Worm (Caenorhabditis elegans): ENCODE data around the gene pxn-2.

Gene pxn-2

DNA sequence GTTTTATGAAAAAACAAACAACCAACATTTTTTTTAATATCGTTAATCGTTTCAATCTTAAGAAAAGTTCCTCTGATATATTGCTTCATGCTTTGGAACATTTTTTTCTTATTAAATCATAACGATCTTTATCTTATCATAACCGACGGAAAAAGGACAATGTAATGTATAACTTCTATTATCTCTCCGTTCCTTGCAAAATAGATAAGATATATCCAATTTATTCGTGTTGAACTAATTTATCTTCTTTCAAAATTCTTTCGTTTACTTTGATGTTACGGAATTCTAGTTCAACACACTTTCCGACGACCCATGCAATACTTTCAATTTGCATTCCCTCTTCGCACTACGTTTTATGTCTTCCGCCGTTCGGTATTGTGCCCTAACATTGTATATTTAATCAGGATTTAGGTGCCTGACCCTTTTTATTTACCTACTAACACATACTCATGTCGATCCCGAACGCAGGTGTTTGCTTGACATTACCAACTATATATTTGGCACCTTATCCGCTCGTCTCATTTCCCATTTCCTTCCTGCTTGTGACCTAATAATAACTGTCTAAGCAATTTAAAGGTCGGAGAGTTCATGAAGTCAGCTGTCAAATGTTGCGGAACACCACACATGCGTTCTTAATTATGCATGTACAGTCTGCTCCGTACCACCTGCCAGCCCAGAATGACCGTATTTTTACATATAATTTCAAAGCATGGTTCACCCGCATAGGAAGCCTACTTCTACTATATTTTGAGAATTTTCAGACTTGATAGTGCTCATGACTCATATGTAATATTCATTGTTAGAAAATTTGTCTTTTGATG lies 12.5 kb upstream of the pxn-2 start:
- TF ChIP-seq W03F9.2 (tag; optimal IDR thresholded peaks at IDR 0.05) (no peak), dao-5 (tag; optimal IDR thresholded peaks at IDR 0.05) (no peak), him-1 (tag; optimal IDR thresholded peaks at IDR 0.05) (no peak)

DNA sequence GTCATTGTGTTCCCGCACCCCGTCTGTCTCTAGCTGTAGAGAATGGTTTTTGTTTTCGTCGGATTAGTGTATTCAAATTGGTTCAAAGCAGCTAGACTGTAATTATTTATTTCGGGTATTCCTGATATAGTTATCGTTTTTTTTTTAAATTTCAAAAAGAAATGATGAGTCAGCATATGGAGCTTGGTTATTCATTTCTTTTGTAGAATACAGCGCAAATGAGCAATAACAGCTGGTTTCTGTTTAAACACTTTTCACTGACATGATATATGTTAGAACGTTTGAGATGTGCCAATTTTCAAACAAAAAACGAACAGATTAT lies 11.7 kb upstream of the pxn-2 start:
- TF ChIP-seq W03F9.2 (tag; optimal IDR thresholded peaks at IDR 0.05) = no peak
- no peak for TF ChIP-seq dao-5 (tag; optimal IDR thresholded peaks at IDR 0.05)
- no peak for TF ChIP-seq him-1 (tag; optimal IDR thresholded peaks at IDR 0.05)

- TF ChIP-seq him-1 (tag; optimal IDR thresholded peaks at IDR 0.05) (no peak), dao-5 (tag; optimal IDR thresholded peaks at IDR 0.05) (no peak), W03F9.2 (tag; optimal IDR thresholded peaks at IDR 0.05) (no peak)
These were observed 11.2 kb upstream of the pxn-2 start for ce11 chrX:10990159-10990854.

DNA sequence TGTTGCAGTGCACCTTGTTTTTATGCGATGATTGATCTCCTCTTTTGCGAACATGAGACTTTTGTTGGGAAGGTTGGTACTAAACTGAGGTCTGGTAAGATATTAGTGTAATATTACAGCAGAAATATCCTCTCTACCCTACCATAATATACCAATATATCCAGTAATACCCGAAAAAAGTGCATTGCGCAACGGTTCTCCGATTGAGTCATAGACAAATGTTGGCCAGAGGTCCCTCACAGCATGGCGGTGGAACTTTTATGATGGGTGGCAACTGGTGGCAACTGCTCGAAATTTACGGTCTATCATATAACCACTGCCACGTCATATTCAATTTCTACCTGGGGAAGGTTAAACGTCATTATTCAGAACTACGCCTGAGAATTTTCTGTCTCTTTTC lies 10.2 kb upstream of the pxn-2 start:
- TF ChIP-seq dao-5 (tag; optimal IDR thresholded peaks at IDR 0.05) (no peak), W03F9.2 (tag; optimal IDR thresholded peaks at IDR 0.05) (no peak), him-1 (tag; optimal IDR thresholded peaks at IDR 0.05) (no peak)

DNA sequence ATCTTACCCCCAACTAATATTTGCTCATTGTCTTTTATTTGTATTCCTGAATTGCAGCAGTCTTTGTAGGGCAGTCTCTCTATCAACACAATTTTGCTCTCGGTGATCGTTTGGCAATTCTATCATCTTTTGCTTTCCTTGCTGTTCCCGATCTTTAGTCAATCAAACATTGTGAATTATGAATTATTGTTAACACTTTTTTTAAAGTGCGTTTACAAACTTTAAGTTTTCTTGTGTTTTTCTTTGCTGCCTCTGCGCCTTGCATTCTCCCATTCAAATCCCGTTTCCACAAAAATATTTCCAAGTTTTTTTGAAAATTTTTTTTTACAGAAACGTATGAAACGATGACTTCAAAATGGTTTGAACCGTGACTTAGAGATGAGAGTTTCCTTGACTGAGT lies 3.0 kb upstream of the pxn-2 start, which contains the start of gene ver-4:
TSS of gene ver-4 (plus strand) at position 301 of the 400 bp plus-strand sequence.
- no peak for TF ChIP-seq W03F9.2 (tag; optimal IDR thresholded peaks at IDR 0.05)
- TF ChIP-seq him-1 (tag; optimal IDR thresholded peaks at IDR 0.05) = no peak
- TF ChIP-seq dao-5 (tag; optimal IDR thresholded peaks at IDR 0.05) = no peak

- TF ChIP-seq W03F9.2 (tag; optimal IDR thresholded peaks at IDR 0.05) (no peak), him-1 (tag; optimal IDR thresholded peaks at IDR 0.05) (no peak), dao-5 (tag; optimal IDR thresholded peaks at IDR 0.05) (no peak)
These were observed 2.3 kb upstream of the pxn-2 start for ce11 chrX:10981374-10981773.

DNA sequence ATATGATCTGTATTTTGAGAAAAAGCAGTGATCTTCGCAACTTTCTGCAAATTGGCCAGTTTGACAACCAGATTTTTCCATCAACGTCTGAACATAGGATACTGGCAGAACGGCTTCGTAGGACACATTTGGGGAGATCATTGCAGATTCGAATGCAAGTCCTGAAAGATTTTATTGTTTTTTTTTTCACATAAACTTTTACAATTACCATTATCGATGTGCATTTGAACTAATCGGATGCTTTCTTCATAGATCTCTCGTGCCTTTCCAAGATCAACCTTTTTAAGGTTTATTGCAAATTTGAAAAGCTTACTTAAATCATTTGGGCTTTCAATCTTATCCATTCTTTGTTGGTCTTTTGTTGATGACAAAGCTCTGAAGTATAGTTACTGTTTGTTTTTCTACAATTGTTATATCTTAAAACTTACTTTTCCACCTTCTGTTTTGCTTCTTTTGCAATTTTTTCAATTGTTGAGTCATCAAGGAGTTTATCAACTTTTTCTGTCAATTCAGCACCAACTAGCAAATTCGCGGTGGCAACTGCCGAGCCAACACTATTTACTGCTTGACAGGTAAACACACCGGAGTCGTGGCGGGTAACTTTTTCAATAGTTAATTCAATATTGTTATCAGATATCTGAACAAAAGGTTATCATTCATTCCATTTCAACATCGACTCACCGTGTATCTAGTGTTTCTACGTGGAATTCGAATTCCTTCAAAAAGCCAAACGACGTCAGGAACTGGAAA lies 2.5 kb downstream of the pxn-2 start:
- TF ChIP-seq him-1 (tag; optimal IDR thresholded peaks at IDR 0.05) = no peak
- no peak for TF ChIP-seq dao-5 (tag; optimal IDR thresholded peaks at IDR 0.05)
- TF ChIP-seq W03F9.2 (tag; optimal IDR thresholded peaks at IDR 0.05) = no peak

DNA sequence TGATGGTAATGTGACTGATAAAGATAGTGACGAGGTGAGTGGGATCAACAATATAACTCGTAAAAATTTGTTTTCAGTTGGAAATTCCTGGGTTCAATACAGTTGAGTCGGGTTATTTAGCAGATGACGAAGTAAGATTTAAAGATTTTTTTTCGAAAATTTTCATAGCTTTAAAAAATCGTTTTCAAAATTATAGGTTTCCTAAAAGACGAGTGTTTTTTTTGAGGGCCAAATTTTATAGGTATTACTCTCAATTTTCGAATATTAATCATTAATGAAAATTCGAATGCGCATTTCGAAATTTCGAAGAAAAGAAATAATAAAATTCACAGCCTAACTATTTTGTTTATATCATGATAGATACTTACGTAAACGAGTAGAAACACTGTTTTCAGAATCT lies 8.0 kb downstream of the pxn-2 start:
- no peak for TF ChIP-seq dao-5 (tag; optimal IDR thresholded peaks at IDR 0.05)
- TF ChIP-seq W03F9.2 (tag; optimal IDR thresholded peaks at IDR 0.05) = no peak
- no peak for TF ChIP-seq him-1 (tag; optimal IDR thresholded peaks at IDR 0.05)

- TF ChIP-seq him-1 (tag; optimal IDR thresholded peaks at IDR 0.05) = no peak
- TF ChIP-seq dao-5 (tag; optimal IDR thresholded peaks at IDR 0.05) = no peak
- TF ChIP-seq W03F9.2 (tag; optimal IDR thresholded peaks at IDR 0.05) = no peak
These were observed 8.5 kb downstream of the pxn-2 start, which contains the start of gene K09C8.8 for ce11 chrX:10970629-10971028. Gene K09C8.8 (plus strand): TSS chrX:10970929.

DNA sequence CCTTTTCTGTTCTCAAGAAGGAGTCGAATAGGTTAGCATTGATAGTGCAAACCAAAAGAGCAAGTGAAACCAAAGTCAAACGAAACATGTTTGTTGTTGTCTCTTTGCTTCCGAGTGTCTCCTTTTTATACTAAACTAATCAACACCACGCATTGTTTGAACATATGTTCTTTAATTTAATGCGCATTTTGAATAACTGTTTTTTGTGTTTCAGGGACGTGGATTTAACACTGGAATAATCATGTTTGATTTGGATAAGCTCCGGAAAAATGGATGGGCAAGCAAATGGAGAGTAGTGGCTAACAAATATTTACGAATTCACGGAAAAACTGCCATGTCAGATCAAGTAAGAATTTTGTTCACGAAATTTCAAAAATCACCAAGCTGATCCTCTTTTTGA lies 11.4 kb downstream of the pxn-2 start, which contains the start of gene K09C8.9:
TSS of gene K09C8.9 (minus strand) at position 101 of the 400 bp plus-strand sequence.
- TF ChIP-seq him-1 (tag; optimal IDR thresholded peaks at IDR 0.05) = no peak
- TF ChIP-seq W03F9.2 (tag; optimal IDR thresholded peaks at IDR 0.05) = no peak

ce11 chrX:10966251-10966650 lies 12.8 kb downstream of the pxn-2 start, which contains the start of gene lge-1:
Gene lge-1 (plus strand): TSS chrX:10966551.
- TF ChIP-seq W03F9.2 (tag; optimal IDR thresholded peaks at IDR 0.05) = no peak
- no peak for TF ChIP-seq dao-5 (tag; optimal IDR thresholded peaks at IDR 0.05)
- TF ChIP-seq him-1 (tag; optimal IDR thresholded peaks at IDR 0.05) = no peak

DNA sequence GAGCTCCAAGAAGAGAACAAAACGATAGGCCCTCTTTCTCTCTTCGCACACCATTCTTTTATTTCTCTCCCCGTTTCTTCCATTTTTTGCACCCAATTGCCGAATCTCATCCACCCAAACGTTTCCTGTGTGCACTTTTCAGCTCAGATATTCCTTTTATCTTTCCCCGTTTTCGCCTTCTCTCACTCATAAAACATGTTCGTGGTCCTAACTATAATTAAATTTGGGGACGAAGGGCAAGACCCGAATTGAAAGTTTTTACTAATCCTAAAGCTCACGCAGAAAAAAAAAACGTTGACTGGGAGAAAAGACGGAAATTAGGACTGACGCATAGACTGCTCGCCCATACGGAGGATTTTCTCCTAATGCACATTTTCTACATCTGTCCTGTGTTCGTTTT lies 13.6 kb downstream of the pxn-2 start:
- no peak for TF ChIP-seq him-1 (tag; optimal IDR thresholded peaks at IDR 0.05)

- TF ChIP-seq dao-5 (tag; optimal IDR thresholded peaks at IDR 0.05) (peak; percentile 72), W03F9.2 (tag; optimal IDR thresholded peaks at IDR 0.05) (no peak), him-1 (tag; optimal IDR thresholded peaks at IDR 0.05) (peak; percentile 81)
These were observed 15.5 kb downstream of the pxn-2 start, which contains the start of gene nas-10 for ce11 chrX:10963453-10964046. Gene nas-10 (minus strand): TSS chrX:10963503.

Data from whole organism, L4/young adult.